Worm (Caenorhabditis elegans) whole organism, L1 larva: ENCODE data around the gene gem-1.

Experiments used
- C04F5.9 ChIP-seq: sonication (generic microtip); optimal IDR thresholded peaks from 2 replicates; lab custom pipeline; 2016; ENCODE audit warnings: missing genetic modification characterization, missing compliant biosample characterization
- C16A3.4 ChIP-seq: fragments of 150-350 bp; optimal IDR thresholded peaks from 2 replicates; lab custom pipeline; 2014; ENCODE audit warnings: missing biosample characterization, missing genetic modification characterization
- aha-1 ChIP-seq: fragments of 150-350 bp; optimal IDR thresholded peaks from 2 replicates; lab custom pipeline; 2014; ENCODE audit warnings: missing biosample characterization, missing genetic modification characterization
- aly-2 ChIP-seq: fragments of 150-350 bp; optimal IDR thresholded peaks from 2 replicates; lab custom pipeline; 2014; ENCODE audit warnings: missing biosample characterization, missing genetic modification characterization
- ama-1 ChIP-seq: fragments of 150-350 bp; optimal IDR thresholded peaks from 2 replicates; lab custom pipeline; 2014
- blmp-1 ChIP-seq: fragments of 150-350 bp; optimal IDR thresholded peaks from 2 replicates; lab custom pipeline; 2014; ENCODE audit warnings: missing biosample characterization, missing genetic modification characterization
- ceh-8 ChIP-seq: fragments of 200-800 bp; sonication (Bioruptor generic); optimal IDR thresholded peaks from 2 replicates; lab custom pipeline; 2018; ENCODE audit warnings: mild to moderate bottlenecking, missing genetic modification characterization, moderate library complexity, missing compliant biosample characterization
- dpl-1 ChIP-seq, 3 experiments: fragments of 150-350 bp in 2 of 3; sonication (generic microtip) in 1 of 3; optimal IDR thresholded peaks; 2 replicates each; lab custom pipeline; 2014 to 2017; ENCODE audit warnings: missing biosample characterization in 3 of 3, missing genetic modification characterization in 3 of 3, missing genetic modification reagents in 3 of 3
- efl-1 ChIP-seq, 4 experiments: fragments of 150-350 bp; optimal IDR thresholded peaks in 3 of 4; peaks in 1 of 4; 1 replicate in 1 of 4; 2 replicates in 3 of 4; lab custom pipeline; 2014; ENCODE audit warnings: missing biosample characterization in 2 of 4, missing genetic modification characterization in 2 of 4, missing genetic modification reagents in 2 of 4
- efl-3 ChIP-seq: fragments of 200-800 bp; sonication (Bioruptor generic); optimal IDR thresholded peaks from 2 replicates; lab custom pipeline; 2018; ENCODE audit warnings: mild to moderate bottlenecking, missing genetic modification characterization, missing compliant biosample characterization
- egl-27 ChIP-seq, 2 experiments: fragments of 150-350 bp in 1 of 2; sonication (generic microtip); optimal IDR thresholded peaks; 3 replicates each; lab custom pipeline; 2017 to 2018; ENCODE audit warnings: missing biosample characterization in 2 of 2, missing genetic modification characterization in 2 of 2, missing genetic modification reagents in 2 of 2
- elt-3 ChIP-seq, 6 experiments: fragments of 150-350 bp in 1 of 6; sonication (generic microtip); optimal IDR thresholded peaks; 2 replicates each; lab custom pipeline; 2017 to 2018; ENCODE audit warnings: missing biosample characterization in 6 of 6, missing genetic modification characterization in 6 of 6, inconsistent platforms in 1 of 6
- fkh-10 ChIP-seq: sonication (generic microtip); optimal IDR thresholded peaks from 2 replicates; lab custom pipeline; 2017; ENCODE audit warnings: missing biosample characterization, missing genetic modification reagents, missing genetic modification characterization
- fkh-4 ChIP-seq: sonication (generic microtip); optimal IDR thresholded peaks from 2 replicates; lab custom pipeline; 2016; ENCODE audit warnings: missing compliant biosample characterization, missing genetic modification characterization, borderline replicate concordance
- fkh-8 ChIP-seq: sonication (generic microtip); optimal IDR thresholded peaks from 2 replicates; lab custom pipeline; 2016; ENCODE audit warnings: mild to moderate bottlenecking, missing genetic modification characterization, missing compliant biosample characterization
- fos-1 ChIP-seq: fragments of 150-350 bp; optimal IDR thresholded peaks from 2 replicates; lab custom pipeline; 2014; ENCODE audit warnings: missing biosample characterization, missing genetic modification characterization
- hpl-2 ChIP-seq: fragments of 150-350 bp; optimal IDR thresholded peaks from 2 replicates; lab custom pipeline; 2014; ENCODE audit warnings: missing biosample characterization, missing genetic modification reagents, missing genetic modification characterization
- irx-1 ChIP-seq: sonication (generic microtip); optimal IDR thresholded peaks from 2 replicates; lab custom pipeline; 2016; ENCODE audit warnings: missing genetic modification characterization, missing compliant biosample characterization
- isw-1 ChIP-seq: fragments of 200-800 bp; sonication (Bioruptor generic); IDR thresholded peaks from 2 replicates; pipeline ENCODE4 v1.3.6; 2022; ENCODE audit warnings: missing genetic modification characterization, missing compliant biosample characterization
- jun-1 ChIP-seq: fragments of 150-350 bp; optimal IDR thresholded peaks from 2 replicates; lab custom pipeline; 2014; ENCODE audit warnings: missing biosample characterization, missing genetic modification reagents, missing genetic modification characterization
- lin-13 ChIP-seq: fragments of 150-350 bp; optimal IDR thresholded peaks from 2 replicates; lab custom pipeline; 2014; ENCODE audit warnings: missing biosample characterization, missing genetic modification reagents, missing genetic modification characterization
- lin-14 ChIP-seq: fragments of 200-800 bp; sonication (Bioruptor generic); optimal IDR thresholded peaks from 2 replicates; lab custom pipeline; 2018; ENCODE audit warnings: mild to moderate bottlenecking, missing genetic modification characterization, moderate library complexity, missing compliant biosample characterization
- lin-15B ChIP-seq: fragments of 150-350 bp; sonication (generic microtip); optimal IDR thresholded peaks from 3 replicates; lab custom pipeline; 2014; ENCODE audit warnings: missing biosample characterization, missing genetic modification characterization
- lin-39 ChIP-seq: fragments of 150-350 bp; optimal IDR thresholded peaks from 2 replicates; lab custom pipeline; 2014; ENCODE audit warnings: missing biosample characterization, missing genetic modification reagents, missing genetic modification characterization
- lir-3 ChIP-seq: sonication (generic microtip); optimal IDR thresholded peaks from 2 replicates; lab custom pipeline; 2016; ENCODE audit warnings: mild to moderate bottlenecking, missing genetic modification characterization, moderate library complexity, missing compliant biosample characterization; ENCODE audit not compliant: poor library complexity
- mef-2 ChIP-seq: fragments of 150-350 bp; optimal IDR thresholded peaks from 2 replicates; lab custom pipeline; 2014; ENCODE audit warnings: missing biosample characterization, missing genetic modification characterization
- mep-1 ChIP-seq: fragments of 150-350 bp; optimal IDR thresholded peaks from 2 replicates; lab custom pipeline; 2014; ENCODE audit warnings: missing biosample characterization, missing genetic modification characterization
- nhr-12 ChIP-seq: sonication (generic microtip); optimal IDR thresholded peaks from 2 replicates; lab custom pipeline; 2017; ENCODE audit warnings: missing biosample characterization, missing genetic modification characterization
- nhr-19 ChIP-seq: fragments of 200-800 bp; sonication (Bioruptor generic); conservative IDR thresholded peaks from 2 replicates; pipeline ENCODE4 v1.3.6; 2022; ENCODE audit warnings: missing genetic modification characterization, missing compliant biosample characterization
- nhr-20 ChIP-seq: sonication (generic microtip); optimal IDR thresholded peaks from 2 replicates; lab custom pipeline; 2016; ENCODE audit warnings: mild to moderate bottlenecking, missing genetic modification characterization, missing compliant biosample characterization
- nhr-237 ChIP-seq: fragments of 150-350 bp; optimal IDR thresholded peaks from 2 replicates; lab custom pipeline; 2014; ENCODE audit warnings: missing biosample characterization, missing genetic modification characterization
- nhr-71 ChIP-seq: sonication (generic microtip); optimal IDR thresholded peaks from 2 replicates; lab custom pipeline; 2016; ENCODE audit warnings: mild to moderate bottlenecking, missing genetic modification characterization, moderate library complexity, missing compliant biosample characterization
- nhr-77 ChIP-seq: fragments of 150-350 bp; optimal IDR thresholded peaks from 2 replicates; lab custom pipeline; 2014; ENCODE audit warnings: missing biosample characterization, missing genetic modification characterization
- nhr-84 ChIP-seq: sonication (generic microtip); optimal IDR thresholded peaks from 2 replicates; lab custom pipeline; 2017; ENCODE audit warnings: missing biosample characterization, missing genetic modification characterization
- nhr-85 ChIP-seq: sonication (generic microtip); peaks from one replicate; lab custom pipeline; 2016; ENCODE audit warnings: missing genetic modification characterization, inconsistent platforms, missing compliant biosample characterization
- rnt-1 ChIP-seq: sonication (generic microtip); optimal IDR thresholded peaks from 2 replicates; lab custom pipeline; 2016; ENCODE audit warnings: mild to moderate bottlenecking, missing genetic modification characterization, moderate library complexity, missing compliant biosample characterization
- skn-1 ChIP-seq: fragments of 150-350 bp; optimal IDR thresholded peaks from 2 replicates; lab custom pipeline; 2014; ENCODE audit warnings: missing biosample characterization, missing genetic modification characterization
- snpc-4 ChIP-seq: fragments of 150-350 bp; optimal IDR thresholded peaks from 2 replicates; lab custom pipeline; 2014; ENCODE audit warnings: missing biosample characterization, missing genetic modification characterization
- snu-23 ChIP-seq: sonication (generic microtip); optimal IDR thresholded peaks from 2 replicates; lab custom pipeline; 2016; ENCODE audit warnings: missing genetic modification characterization, missing compliant biosample characterization
- sox-4 ChIP-seq: sonication (generic microtip); optimal IDR thresholded peaks from 2 replicates; lab custom pipeline; 2016; ENCODE audit warnings: missing genetic modification characterization, missing compliant biosample characterization
- sptf-1 ChIP-seq: fragments of 150-350 bp; optimal IDR thresholded peaks from 2 replicates; lab custom pipeline; 2014; ENCODE audit warnings: missing biosample characterization, missing genetic modification characterization
- sup-37 ChIP-seq: fragments of 200-800 bp; sonication (Bioruptor generic); optimal IDR thresholded peaks from 2 replicates; lab custom pipeline; 2018; ENCODE audit warnings: mild to moderate bottlenecking, missing genetic modification characterization, missing compliant biosample characterization
- swsn-7 ChIP-seq: sonication (generic microtip); optimal IDR thresholded peaks from 2 replicates; lab custom pipeline; 2016; ENCODE audit warnings: missing genetic modification characterization, missing compliant biosample characterization
- unc-130 ChIP-seq: fragments of 150-350 bp; optimal IDR thresholded peaks from 2 replicates; lab custom pipeline; 2017; ENCODE audit warnings: missing biosample characterization, missing genetic modification characterization, inconsistent platforms
- unc-30 ChIP-seq: sonication (generic microtip); optimal IDR thresholded peaks from 2 replicates; lab custom pipeline; 2017; ENCODE audit warnings: missing biosample characterization, missing genetic modification characterization
- vab-15 ChIP-seq: sonication (generic microtip); optimal IDR thresholded peaks from 2 replicates; lab custom pipeline; 2017; ENCODE audit warnings: missing genotype, mild to moderate bottlenecking, missing genetic modification characterization, missing compliant biosample characterization
- xbp-1 ChIP-seq: sonication (generic microtip); optimal IDR thresholded peaks from 2 replicates; lab custom pipeline; 2016; ENCODE audit warnings: missing genetic modification characterization, missing compliant biosample characterization
- zag-1 ChIP-seq: fragments of 150-350 bp; optimal IDR thresholded peaks from 2 replicates; lab custom pipeline; 2014; ENCODE audit warnings: missing biosample characterization, missing genetic modification characterization
- ztf-11 ChIP-seq, 2 experiments: sonication (generic microtip); optimal IDR thresholded peaks; 2 replicates each; lab custom pipeline; 2016 to 2017; ENCODE audit warnings: missing genetic modification characterization in 2 of 2, missing biosample characterization in 1 of 2, missing compliant biosample characterization in 1 of 2
- ztf-4 ChIP-seq: fragments of 150-350 bp; optimal IDR thresholded peaks from 2 replicates; lab custom pipeline; 2014; ENCODE audit warnings: missing biosample characterization, missing genetic modification characterization

The gem-1 gene

DNA sequence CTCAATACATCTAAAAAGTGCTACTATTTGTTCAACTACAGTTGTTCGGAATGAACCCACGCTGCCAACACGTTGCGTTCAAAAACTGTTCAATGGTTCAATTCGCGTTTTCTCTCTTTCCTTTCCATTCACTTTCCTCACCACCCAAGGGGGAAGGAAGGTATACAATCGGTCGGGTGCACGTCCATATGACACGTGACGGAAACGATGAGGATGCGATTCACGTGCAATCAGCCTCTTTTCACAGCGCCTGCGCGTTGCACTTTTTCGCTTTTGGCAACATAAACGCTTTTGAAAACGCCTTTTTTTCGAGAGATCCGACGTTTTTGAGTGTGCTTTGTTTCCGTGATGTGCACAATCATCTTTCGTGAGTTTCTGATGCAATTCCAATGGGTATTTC is 18.2 kb downstream of the gem-1 start (continued):
- TF ChIP-seq egl-27 (tag; optimal IDR thresholded peaks at IDR 0.05; lab: Kevin White, UChicago) (peak; percentile 86 to 93), mef-2 (tag; lab: Kevin White, UChicago) (peak; percentile 58), lin-13 (GFP tag; lab: Kevin White, UChicago) (peak; percentile 63), rnt-1 (tag; lab: Kevin White, UChicago) (peak; percentile 68), snpc-4 (tag; lab: Kevin White, UChicago) (peak; percentile 12), nhr-77 (peak; percentile 83), xbp-1 (tag; lab: Kevin White, UChicago) (peak; percentile 69), blmp-1 (peak; percentile 99), hpl-2 (GFP tag; lab: Kevin White, UChicago) (no peak), lin-15B (no peak), efl-3 (GFP tag; lab: Kevin White, UChicago) (no peak), fos-1 (tag; lab: Kevin White, UChicago) (peak; percentile 14), fkh-4 (no peak), unc-130 (tag; lab: Kevin White, UChicago) (peak; percentile 85), ztf-4 (tag; lab: Kevin White, UChicago) (peak; percentile 84), snu-23 (GFP tag; lab: Kevin White, UChicago) (peak; percentile 93), irx-1 (tag; lab: Kevin White, UChicago) (peak; percentile 75), nhr-12 (no peak), fkh-8 (tag; lab: Kevin White, UChicago) (no peak), aly-2 (tag; lab: Kevin White, UChicago) (no peak), mep-1 (tag; lab: Kevin White, UChicago) (peak; percentile 76), nhr-20 (peak; percentile 98), elt-3 (tag; optimal IDR thresholded peaks at IDR 0.05; lab: Kevin White, UChicago) (peak in 5 of 6 experiments; percentile 53 to 91 (median 66)), ztf-11 (tag; optimal IDR thresholded peaks at IDR 0.05; lab: Kevin White, UChicago) (no peak), sptf-1 (tag; lab: Kevin White, UChicago) (no peak), nhr-71 (tag; lab: Kevin White, UChicago) (peak; percentile 97), swsn-7 (peak; percentile 71), sox-4 (tag; lab: Kevin White, UChicago) (peak; percentile 74), jun-1 (peak; percentile 84), efl-1 (optimal IDR thresholded peaks at IDR 0.05; lab: Kevin White, UChicago) (peak; percentile 38 to 44), efl-1 (GFP tag; optimal IDR thresholded peaks at IDR 0.05 in 1 of 2; lab: Kevin White, UChicago) (peak in 1 of 2 experiments; percentile 91), nhr-237 (tag; lab: Kevin White, UChicago) (peak; percentile 70), nhr-84 (tag; lab: Kevin White, UChicago) (no peak), unc-30 (no peak), vab-15 (tag; lab: Kevin White, UChicago) (no peak), skn-1 (tag; lab: Kevin White, UChicago) (peak; percentile 77), zag-1 (tag; lab: Kevin White, UChicago) (no peak)

DNA sequence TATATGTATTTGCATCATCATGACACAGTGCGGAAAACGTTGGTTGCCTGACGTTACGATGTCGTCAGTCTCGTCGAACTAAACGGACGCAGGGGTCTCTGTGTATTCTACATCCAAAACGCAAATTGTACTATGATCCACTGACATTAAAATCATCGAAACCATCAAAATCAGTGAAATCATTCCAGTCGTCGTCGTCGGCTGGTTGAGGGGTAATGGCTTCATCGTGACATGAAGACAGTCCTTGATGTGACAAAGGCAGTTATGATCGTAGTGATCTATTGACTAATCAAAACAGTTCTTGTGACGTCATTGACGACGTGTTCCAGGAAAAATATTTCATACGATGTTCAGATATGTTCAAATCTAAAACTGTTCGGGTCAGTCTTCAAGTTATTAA is 19.1 kb downstream of the gem-1 start:
- TF ChIP-seq nhr-71 (tag; lab: Kevin White, UChicago), result peak; percentile 20
- TF ChIP-seq ceh-8 (GFP tag; lab: Kevin White, UChicago), result no peak
- no peak for TF ChIP-seq dpl-1 (GFP tag; optimal IDR thresholded peaks at IDR 0.05; lab: Kevin White, UChicago)
- no peak for TF ChIP-seq ztf-4 (tag; lab: Kevin White, UChicago)
- no peak for TF ChIP-seq unc-130 (tag; lab: Kevin White, UChicago)
- TF ChIP-seq fkh-4, result no peak
- TF ChIP-seq sox-4 (tag; lab: Kevin White, UChicago), result no peak
- TF ChIP-seq sup-37 (GFP tag; lab: Kevin White, UChicago), result no peak
- TF ChIP-seq fkh-10, result no peak
- peak; percentile 42 for TF ChIP-seq nhr-20
- TF ChIP-seq sptf-1 (tag; lab: Kevin White, UChicago), result no peak
- no peak for TF ChIP-seq aly-2 (tag; lab: Kevin White, UChicago)
- TF ChIP-seq lir-3 (tag; lab: Kevin White, UChicago), result no peak
- TF ChIP-seq lin-15B, result no peak
- no peak for TF ChIP-seq xbp-1 (tag; lab: Kevin White, UChicago)
- TF ChIP-seq isw-1, result no peak
- no peak for TF ChIP-seq ama-1 (lab: Kevin White, UChicago)
- no peak for TF ChIP-seq aha-1 (tag; lab: Kevin White, UChicago)
- peak; percentile 33 for TF ChIP-seq snu-23 (GFP tag; lab: Kevin White, UChicago)
- TF ChIP-seq mef-2 (tag; lab: Kevin White, UChicago), result no peak
- TF ChIP-seq nhr-85 (tag; lab: Kevin White, UChicago), result peak; percentile 56
- TF ChIP-seq C04F5.9, result no peak
- peak; percentile 84 for TF ChIP-seq blmp-1
- TF ChIP-seq lin-13 (GFP tag; lab: Kevin White, UChicago), result no peak
- peak; percentile 33 for TF ChIP-seq nhr-19 (GFP tag; lab: Robert Waterston, UW)
- TF ChIP-seq fos-1 (tag; lab: Kevin White, UChicago), result no peak
- no peak for TF ChIP-seq C16A3.4 (tag; lab: Kevin White, UChicago)
- TF ChIP-seq lin-14, result no peak
- no peak for TF ChIP-seq efl-1 (optimal IDR thresholded peaks at IDR 0.05; lab: Kevin White, UChicago)
- no peak for TF ChIP-seq efl-1 (GFP tag; optimal IDR thresholded peaks at IDR 0.05 in 1 of 2; lab: Kevin White, UChicago)
- no peak for TF ChIP-seq lin-39 (tag; lab: Kevin White, UChicago)
